Worm (Caenorhabditis elegans) whole organism, early embryonic: ENCODE measurements around the gene bath-29.

Experiments
- B0310.2 ChIP-seq: sonication (generic microtip); optimal IDR thresholded peaks from 2 replicates; lab custom pipeline; 2016; ENCODE audit warnings: mild to moderate bottlenecking, missing genetic modification characterization, missing compliant biosample characterization
- F13C5.2 ChIP-seq: sonication (generic microtip); optimal IDR thresholded peaks from 2 replicates; lab custom pipeline; 2017; ENCODE audit warnings: mild to moderate bottlenecking, missing genetic modification characterization, inconsistent platforms, missing compliant biosample characterization
- aly-1 ChIP-seq: sonication (generic microtip); optimal IDR thresholded peaks from 2 replicates; lab custom pipeline; 2016; ENCODE audit warnings: missing genetic modification characterization, missing compliant biosample characterization
- ama-1 ChIP-seq: fragments of 150-350 bp; optimal IDR thresholded peaks from 2 replicates; lab custom pipeline; 2014
- ceh-13 ChIP-seq: fragments of 200-800 bp; sonication (Bioruptor generic); optimal IDR thresholded peaks from 2 replicates; lab custom pipeline; 2018; ENCODE audit warnings: mild to moderate bottlenecking, missing genetic modification characterization, missing compliant biosample characterization
- ceh-36 ChIP-seq: sonication (generic microtip); optimal IDR thresholded peaks from 2 replicates; lab custom pipeline; 2016; ENCODE audit warnings: missing genetic modification characterization, inconsistent platforms, missing compliant biosample characterization
- ets-7 ChIP-seq: sonication (generic microtip); optimal IDR thresholded peaks from 2 replicates; lab custom pipeline; 2016; ENCODE audit warnings: missing genotype, missing genetic modification characterization, missing compliant biosample characterization
- flt-1 ChIP-seq: fragments of 200-800 bp; sonication (Bioruptor generic); IDR thresholded peaks from 2 replicates; pipeline ENCODE4 v1.3.6; 2022; ENCODE audit warnings: missing genetic modification characterization, missing compliant biosample characterization
- hmbx-1 ChIP-seq: sonication (generic microtip); optimal IDR thresholded peaks from 2 replicates; lab custom pipeline; 2016; ENCODE audit warnings: mild to moderate bottlenecking, missing genetic modification characterization, missing compliant biosample characterization
- hmg-4 ChIP-seq: fragments of 200-800 bp; sonication (Bioruptor generic); optimal IDR thresholded peaks from 2 replicates; lab custom pipeline; 2018; ENCODE audit warnings: mild to moderate bottlenecking, missing genetic modification characterization, missing compliant biosample characterization
- hnd-1 ChIP-seq: sonication (generic microtip); optimal IDR thresholded peaks from 2 replicates; lab custom pipeline; 2016; ENCODE audit warnings: missing genetic modification characterization, missing compliant biosample characterization
- pes-1 ChIP-seq: fragments of 200-800 bp; sonication (Bioruptor generic); IDR thresholded peaks from 2 replicates; pipeline ENCODE4 v1.3.6; 2022; ENCODE audit warnings: missing genetic modification reagents, missing genetic modification characterization, missing compliant biosample characterization
- scrt-1 ChIP-seq: fragments of 200-800 bp; sonication (Bioruptor generic); IDR thresholded peaks from 2 replicates; pipeline ENCODE4 v1.3.6; 2022; ENCODE audit warnings: missing genetic modification characterization, missing compliant biosample characterization
- sea-1 ChIP-seq: fragments of 200-800 bp; sonication (Bioruptor generic); conservative IDR thresholded peaks from 2 replicates; pipeline ENCODE4 v1.3.6; 2022; ENCODE audit warnings: missing genetic modification characterization, missing compliant biosample characterization
- tbx-11 ChIP-seq: fragments of 200-800 bp; sonication (Bioruptor generic); IDR thresholded peaks from 2 replicates; pipeline ENCODE4 v1.3.6; 2022; ENCODE audit warnings: missing genetic modification characterization, missing compliant biosample characterization
- tbx-37 ChIP-seq: fragments of 200-800 bp; sonication (Bioruptor generic); conservative IDR thresholded peaks from 2 replicates; pipeline ENCODE4 v1.3.6; 2022; ENCODE audit warnings: missing genetic modification reagents, missing genetic modification characterization, missing compliant biosample characterization
- tra-4 ChIP-seq: sonication (generic microtip); optimal IDR thresholded peaks from 2 replicates; lab custom pipeline; 2017; ENCODE audit warnings: missing genetic modification characterization, missing compliant biosample characterization

bath-29 gene

DNA sequence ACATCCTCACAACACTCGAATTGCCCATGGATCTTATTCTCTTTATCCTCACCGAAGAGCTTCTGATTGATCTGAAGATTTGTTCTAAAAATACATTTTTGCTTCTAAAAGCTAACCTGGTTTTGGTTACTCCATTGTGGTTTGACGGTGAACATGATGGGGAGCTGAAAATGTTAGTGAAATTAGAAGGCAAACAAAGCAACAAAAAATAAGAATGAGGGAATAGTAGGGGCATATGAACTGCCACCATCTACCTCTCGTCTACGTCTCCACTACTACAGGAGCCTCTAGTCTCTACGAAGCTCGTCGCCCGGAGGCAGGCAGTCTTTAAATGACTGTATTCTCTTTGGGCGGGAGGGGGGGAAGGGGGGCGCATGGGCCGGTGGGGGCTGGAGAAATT lies 37.4 kb downstream of the bath-29 start, which contains the start of gene T06D4.2:
T06D4.2 (minus strand) TSS at position 170 of the 400 bp plus-strand sequence.
- no peak for TF ChIP-seq tra-4 (tag; lab: Kevin White, UChicago)
- TF ChIP-seq sea-1: no peak
- TF ChIP-seq scrt-1 (GFP tag; lab: Robert Waterston, UW): no peak
- TF ChIP-seq ets-7 (tag; lab: Kevin White, UChicago): no peak
- TF ChIP-seq ama-1 (lab: Kevin White, UChicago): no peak
- no peak for TF ChIP-seq hmbx-1 (tag; lab: Kevin White, UChicago)
- TF ChIP-seq pes-1 (GFP tag; lab: Robert Waterston, UW): no peak
- TF ChIP-seq ceh-36 (tag; lab: Kevin White, UChicago): no peak

DNA sequence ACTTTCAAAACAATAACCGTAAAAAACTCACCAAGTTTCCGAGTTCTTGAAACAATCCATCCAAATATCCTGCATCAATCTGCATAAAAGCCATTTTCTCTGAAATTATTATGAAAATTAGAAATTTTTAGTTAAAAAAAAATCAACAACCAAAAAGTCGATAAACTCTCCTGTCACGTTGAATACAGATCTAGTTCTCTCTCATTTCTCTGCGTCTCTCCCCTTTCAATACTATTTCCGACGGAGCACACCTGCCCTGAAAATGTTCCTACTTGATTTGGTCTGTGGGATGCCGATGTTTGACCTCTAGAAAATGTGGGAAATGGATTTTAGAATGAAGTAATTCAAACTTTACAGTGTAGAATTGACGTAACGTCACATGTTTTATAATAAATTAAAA lies 39.1 kb downstream of the bath-29 start, which contains the start of gene T06D4.6:
T06D4.6 (minus strand) TSS at position 101 of the 400 bp plus-strand sequence.
- TF ChIP-seq aly-1 (tag; lab: Kevin White, UChicago) (no peak), ama-1 (lab: Kevin White, UChicago) (no peak), tbx-37 (GFP tag; lab: Robert Waterston, UW) (no peak), hmbx-1 (tag; lab: Kevin White, UChicago) (no peak), ceh-36 (tag; lab: Kevin White, UChicago) (no peak), flt-1 (no peak), hnd-1 (tag; lab: Kevin White, UChicago) (no peak), F13C5.2 (tag; lab: Kevin White, UChicago) (no peak), scrt-1 (GFP tag; lab: Robert Waterston, UW) (no peak)

DNA sequence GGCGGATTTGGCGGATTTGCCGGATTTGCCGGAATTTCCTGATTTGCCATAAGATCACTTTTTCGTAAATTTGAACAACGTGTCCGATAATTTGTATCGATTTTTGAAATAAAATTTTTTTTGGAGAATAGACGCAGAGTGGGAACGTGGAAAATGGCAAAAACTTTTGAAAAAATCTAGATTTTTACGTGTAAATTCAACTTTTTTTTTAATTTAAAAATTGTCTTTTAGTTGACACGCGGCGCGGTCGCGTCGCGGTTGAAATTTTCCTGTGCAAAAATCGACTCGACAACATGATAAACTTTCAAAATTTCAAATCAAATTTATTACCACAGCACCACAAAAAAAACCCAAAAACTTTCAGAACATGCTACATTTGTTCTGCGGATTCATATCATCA lies 47.1 kb downstream of the bath-29 start, which contains the start of gene nep-20:
nep-20 (minus strand) TSS at position 101 of the 400 bp plus-strand sequence.
- no peak for TF ChIP-seq flt-1
- TF ChIP-seq F13C5.2 (tag; lab: Kevin White, UChicago): no peak
- TF ChIP-seq ceh-36 (tag; lab: Kevin White, UChicago): no peak
- TF ChIP-seq hmbx-1 (tag; lab: Kevin White, UChicago): no peak
- TF ChIP-seq tbx-11: no peak
- TF ChIP-seq ets-7 (tag; lab: Kevin White, UChicago): no peak
- no peak for TF ChIP-seq hnd-1 (tag; lab: Kevin White, UChicago)
- TF ChIP-seq B0310.2: no peak
- no peak for TF ChIP-seq aly-1 (tag; lab: Kevin White, UChicago)
- TF ChIP-seq tra-4 (tag; lab: Kevin White, UChicago): no peak
- no peak for TF ChIP-seq hmg-4
- no peak for TF ChIP-seq sea-1
- no peak for TF ChIP-seq scrt-1 (GFP tag; lab: Robert Waterston, UW)
- no peak for TF ChIP-seq pes-1 (GFP tag; lab: Robert Waterston, UW)
- TF ChIP-seq ama-1 (lab: Kevin White, UChicago): no peak
- TF ChIP-seq tbx-37 (GFP tag; lab: Robert Waterston, UW): no peak

DNA sequence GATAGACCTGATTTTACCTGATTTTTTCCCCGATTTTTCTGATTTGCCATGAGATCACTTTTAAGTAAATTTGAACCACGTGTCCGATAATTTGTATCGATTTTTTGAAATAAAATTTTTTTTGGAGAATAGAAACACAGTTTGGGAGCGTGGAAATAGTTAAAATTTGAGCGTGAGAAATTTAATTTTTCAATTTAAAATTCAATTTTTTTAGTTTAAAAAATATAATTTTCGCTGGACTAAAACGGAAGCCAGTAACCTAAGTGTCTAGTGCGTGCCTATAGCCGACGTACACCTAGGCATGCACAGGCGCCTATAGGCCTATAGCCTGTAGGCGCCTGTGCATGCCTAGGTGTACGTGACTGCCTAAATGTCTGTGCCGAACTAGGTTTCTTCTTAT lies 50.9 kb downstream of the bath-29 start, which contains the start of gene nep-9:
nep-9 (minus strand) TSS at position 101 of the 400 bp plus-strand sequence.
- no peak for TF ChIP-seq tbx-11
- TF ChIP-seq ceh-36 (tag; lab: Kevin White, UChicago): no peak
- TF ChIP-seq tra-4 (tag; lab: Kevin White, UChicago): no peak
- no peak for TF ChIP-seq ceh-13 (GFP tag; lab: Kevin White, UChicago)
- no peak for TF ChIP-seq pes-1 (GFP tag; lab: Robert Waterston, UW)
- TF ChIP-seq aly-1 (tag; lab: Kevin White, UChicago): no peak
- no peak for TF ChIP-seq scrt-1 (GFP tag; lab: Robert Waterston, UW)
- no peak for TF ChIP-seq flt-1
- no peak for TF ChIP-seq hmbx-1 (tag; lab: Kevin White, UChicago)
- TF ChIP-seq tbx-37 (GFP tag; lab: Robert Waterston, UW): no peak
- no peak for TF ChIP-seq F13C5.2 (tag; lab: Kevin White, UChicago)
- TF ChIP-seq hmg-4: no peak
- TF ChIP-seq B0310.2: no peak
- TF ChIP-seq sea-1: no peak
- no peak for TF ChIP-seq ama-1 (lab: Kevin White, UChicago)
- no peak for TF ChIP-seq ets-7 (tag; lab: Kevin White, UChicago)
- no peak for TF ChIP-seq hnd-1 (tag; lab: Kevin White, UChicago)

DNA sequence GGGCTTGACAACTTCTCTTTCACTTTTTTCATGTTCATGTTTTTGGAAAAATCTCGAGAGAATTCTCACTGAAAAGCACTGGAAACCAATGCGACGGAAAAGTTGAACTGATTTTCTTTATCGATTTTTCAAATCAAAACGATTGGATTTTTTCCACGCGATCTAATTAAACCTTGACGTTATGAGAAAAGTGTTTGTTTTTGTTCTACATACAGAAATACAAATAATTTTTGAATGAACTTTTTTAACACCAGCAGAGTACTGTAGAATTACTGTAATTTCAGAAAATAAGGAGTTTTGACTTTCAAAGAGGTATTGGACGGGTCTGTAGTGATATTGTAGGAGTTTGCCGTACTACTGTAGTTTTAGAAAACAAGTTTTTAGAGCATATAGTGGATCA lies 54.5 kb downstream of the bath-29 start, which contains the start of gene nep-10:
nep-10 (minus strand) TSS at position 101 of the 400 bp plus-strand sequence.
- no peak for TF ChIP-seq tbx-11
- TF ChIP-seq aly-1 (tag; lab: Kevin White, UChicago): no peak
- TF ChIP-seq sea-1: no peak
- TF ChIP-seq B0310.2: no peak
- no peak for TF ChIP-seq ceh-36 (tag; lab: Kevin White, UChicago)
- no peak for TF ChIP-seq tbx-37 (GFP tag; lab: Robert Waterston, UW)
- TF ChIP-seq flt-1: no peak
- no peak for TF ChIP-seq tra-4 (tag; lab: Kevin White, UChicago)
- no peak for TF ChIP-seq hmg-4
- TF ChIP-seq pes-1 (GFP tag; lab: Robert Waterston, UW): no peak
- TF ChIP-seq scrt-1 (GFP tag; lab: Robert Waterston, UW): no peak
- TF ChIP-seq hmbx-1 (tag; lab: Kevin White, UChicago): no peak
- no peak for TF ChIP-seq ceh-13 (GFP tag; lab: Kevin White, UChicago)

DNA sequence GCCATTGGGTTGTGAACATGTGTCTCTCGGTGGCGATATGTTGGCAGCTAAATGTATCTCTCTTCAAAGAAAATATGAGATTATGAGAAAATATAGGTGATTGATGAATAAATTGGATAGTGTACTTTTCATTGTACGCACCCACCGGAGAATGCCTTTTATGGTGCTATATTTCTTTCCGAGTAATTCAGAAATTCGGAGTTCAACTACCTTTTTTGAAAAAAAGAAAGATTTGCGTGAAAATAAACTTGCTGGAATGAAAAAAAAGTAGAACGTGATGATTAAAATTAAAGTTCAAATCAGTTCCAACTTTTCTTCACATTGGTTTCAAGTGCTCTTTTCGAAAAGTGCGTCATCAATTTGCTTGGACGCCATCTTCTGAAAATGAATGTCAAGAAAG lies 55.2 kb downstream of the bath-29 start, which contains the start of gene nep-8:
nep-8 (plus strand) TSS at position 301 of the 400 bp plus-strand sequence.
- TF ChIP-seq aly-1 (tag; lab: Kevin White, UChicago) (no peak), hmg-4 (no peak), tra-4 (tag; lab: Kevin White, UChicago) (no peak), ceh-36 (tag; lab: Kevin White, UChicago) (no peak), hmbx-1 (tag; lab: Kevin White, UChicago) (no peak), tbx-11 (no peak), scrt-1 (GFP tag; lab: Robert Waterston, UW) (no peak), flt-1 (no peak)
